Worm (Caenorhabditis elegans) whole organism, midembryonic: Measurements from ENCODE around the gene srg-21.
"Not testable (repeated sequence)": the region's sequence is repeated elsewhere in the genome, so short reads cannot be mapped to it uniquely, and the experiment has no call there.

Source experiments
- T22C8.4 ChIP-seq: fragments of 200-800 bp; sonication (Bioruptor generic); IDR thresholded peaks from 2 replicates; pipeline ENCODE4 v1.3.6; 2022; ENCODE audit warnings: missing genetic modification characterization, missing compliant biosample characterization
- cog-1 ChIP-seq: sonication (generic microtip); optimal IDR thresholded peaks from 2 replicates; lab custom pipeline; 2016; ENCODE audit warnings: missing genetic modification characterization, missing compliant biosample characterization
- flt-1 ChIP-seq: fragments of 200-800 bp; sonication (Bioruptor generic); IDR thresholded peaks from 2 replicates; pipeline ENCODE4 v1.3.6; 2022; ENCODE audit warnings: missing genetic modification characterization, missing compliant biosample characterization
- klf-2 ChIP-seq: fragments of 200-800 bp; sonication (Bioruptor generic); conservative IDR thresholded peaks from 2 replicates; pipeline ENCODE4 v1.3.6; 2022; ENCODE audit warnings: missing genetic modification reagents, missing genetic modification characterization, missing compliant biosample characterization
- med-1 ChIP-seq: sonication (generic microtip); optimal IDR thresholded peaks from 2 replicates; lab custom pipeline; 2017; ENCODE audit warnings: missing genetic modification characterization, mild to moderate bottlenecking, missing compliant biosample characterization, antibody characterized with exemption, missing genetic modification reagents; ENCODE audit not compliant: insufficient read depth
- ref-1 ChIP-seq: fragments of 200-800 bp; sonication (Bioruptor generic); conservative IDR thresholded peaks from 2 replicates; pipeline ENCODE4 v1.3.6; 2022; ENCODE audit warnings: missing genetic modification reagents, missing genetic modification characterization, missing compliant biosample characterization
- tab-1 ChIP-seq: fragments of 200-800 bp; sonication (Bioruptor generic); IDR thresholded peaks from 2 replicates; pipeline ENCODE4 v1.3.6; 2022; ENCODE audit warnings: missing genetic modification characterization, missing compliant biosample characterization
- ztf-29 ChIP-seq: fragments of 200-800 bp; sonication (Bioruptor generic); IDR thresholded peaks from 2 replicates; pipeline ENCODE4 v1.3.6; 2022; ENCODE audit warnings: missing genetic modification reagents, missing genetic modification characterization, missing compliant biosample characterization

DNA sequence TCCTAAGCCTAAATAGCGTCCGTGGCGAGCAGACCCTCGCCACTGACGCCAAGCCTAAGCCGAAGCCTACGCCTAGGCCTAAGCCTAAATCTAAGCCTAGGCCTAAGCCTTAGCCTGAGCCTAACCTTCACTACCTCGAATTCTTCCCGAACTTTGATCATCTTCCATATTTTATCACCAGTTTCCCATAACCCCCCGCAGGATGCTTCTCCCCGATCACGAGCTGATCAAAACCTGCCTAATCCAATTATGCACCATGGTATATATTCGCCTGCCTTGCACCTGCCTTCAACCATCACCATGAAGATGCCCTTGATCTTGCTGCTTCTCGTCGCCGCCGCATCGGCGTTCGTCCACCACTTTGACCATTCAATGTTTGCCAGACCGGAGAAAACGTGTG lies 35.6 kb upstream of the srg-21 start, which contains the start of gene ins-31:
- not testable (repeated sequence) for TF ChIP-seq flt-1 (GFP tag; lab: Robert Waterston, UW); ztf-29 (GFP tag; lab: Robert Waterston, UW); med-1 (GFP tag; lab: Kevin White, UChicago); T22C8.4 (GFP tag; lab: Robert Waterston, UW); klf-2 (GFP tag; lab: Robert Waterston, UW); tab-1 (GFP tag; lab: Robert Waterston, UW); cog-1 (tag; lab: Kevin White, UChicago); ref-1 (GFP tag; lab: Robert Waterston, UW)
